Fruit fly (Drosophila melanogaster): ENCODE results near the gene MFS3.

dm6 chr2L:1163538-1164143 is 20.6 kb downstream of the MFS3 start, which contains the start of gene CG5080:
- TF ChIP-seq CG10543 (GFP tag; optimal IDR thresholded peaks at IDR 0.05) (no peak), CG14050 (GFP tag; IDR thresholded peaks at IDR 0.05) (no peak), Rfx (GFP tag; IDR thresholded peaks at IDR 0.05) (no peak), Xbp1 (GFP tag; optimal IDR thresholded peaks at IDR 0.05) (no peak), CG12071 (GFP tag; optimal IDR thresholded peaks at IDR 0.05) (no peak), CG34376 (GFP tag; optimal IDR thresholded peaks at IDR 0.05) (no peak), Doc2 (GFP tag; IDR thresholded peaks at IDR 0.05) (no peak), Gsc (GFP tag; IDR thresholded peaks at IDR 0.05) (no peak)
